Worm (Caenorhabditis elegans) whole organism, L3 larva: ENCODE measurements around the gene clec-130.

ENCODE experiments used
- ZK546.5 ChIP-seq: sonication (generic microtip); optimal IDR thresholded peaks from 2 replicates; lab custom pipeline; 2017; ENCODE audit warnings: missing biosample characterization, missing genetic modification characterization
- aly-2 ChIP-seq: fragments of 150-350 bp; optimal IDR thresholded peaks from 2 replicates; lab custom pipeline; 2014; ENCODE audit warnings: missing biosample characterization, missing genetic modification characterization
- ceh-16 ChIP-seq: sonication (generic microtip); optimal IDR thresholded peaks from 2 replicates; lab custom pipeline; 2017; ENCODE audit warnings: missing biosample characterization, missing genetic modification characterization
- ceh-28 ChIP-seq: fragments of 150-350 bp; optimal IDR thresholded peaks from 2 replicates; lab custom pipeline; 2014; ENCODE audit warnings: missing biosample characterization, missing genetic modification reagents, missing genetic modification characterization
- ceh-82 ChIP-seq: fragments of 150-350 bp; optimal IDR thresholded peaks from 2 replicates; lab custom pipeline; 2014; ENCODE audit warnings: missing biosample characterization, missing genetic modification characterization
- ceh-9 ChIP-seq: sonication (generic microtip); optimal IDR thresholded peaks from 2 replicates; lab custom pipeline; 2018; ENCODE audit warnings: missing biosample characterization, missing genetic modification characterization
- daf-12 ChIP-seq: fragments of 150-350 bp; optimal IDR thresholded peaks from 2 replicates; lab custom pipeline; 2014; ENCODE audit warnings: missing biosample characterization, missing genetic modification reagents, missing genetic modification characterization
- egl-27 ChIP-seq: sonication (generic microtip); optimal IDR thresholded peaks from 4 replicates; lab custom pipeline; 2017; ENCODE audit warnings: missing biosample characterization, missing genetic modification reagents, missing genetic modification characterization
- elt-2 ChIP-seq: sonication (generic microtip); optimal IDR thresholded peaks from 2 replicates; lab custom pipeline; 2016; ENCODE audit warnings: missing genetic modification reagents, mild to moderate bottlenecking, missing genetic modification characterization, missing compliant biosample characterization
- elt-3 ChIP-seq, 3 experiments: fragments of 150-350 bp in 1 of 3; sonication (generic microtip) in 2 of 3; optimal IDR thresholded peaks; 2 replicates in 2 of 3; 4 replicates in 1 of 3; lab custom pipeline; 2014 to 2017; ENCODE audit warnings: missing biosample characterization in 3 of 3, missing genetic modification characterization in 3 of 3
- eor-1 ChIP-seq, 2 experiments: fragments of 150-350 bp; optimal IDR thresholded peaks; 2 replicates each; lab custom pipeline; 2014 to 2018; ENCODE audit warnings: missing biosample characterization in 2 of 2, missing genetic modification characterization in 2 of 2
- fkh-2 ChIP-seq: fragments of 150-350 bp; optimal IDR thresholded peaks from 2 replicates; lab custom pipeline; 2014; ENCODE audit warnings: missing biosample characterization, missing genetic modification reagents, missing genetic modification characterization
- fos-1 ChIP-seq: fragments of 150-350 bp; optimal IDR thresholded peaks from 2 replicates; lab custom pipeline; 2014; ENCODE audit warnings: missing biosample characterization, missing genetic modification characterization
- jun-1 ChIP-seq: fragments of 150-350 bp; optimal IDR thresholded peaks from 2 replicates; lab custom pipeline; 2014; ENCODE audit warnings: missing biosample characterization, missing genetic modification reagents, missing genetic modification characterization
- lin-15B ChIP-seq: fragments of 150-350 bp; optimal IDR thresholded peaks from 2 replicates; lab custom pipeline; 2014; ENCODE audit warnings: missing biosample characterization, missing genetic modification characterization
- lin-39 ChIP-seq: fragments of 150-350 bp; optimal IDR thresholded peaks from 2 replicates; lab custom pipeline; 2018; ENCODE audit warnings: missing biosample characterization, missing genetic modification reagents, missing genetic modification characterization
- mml-1 ChIP-seq: fragments of 150-350 bp; sonication (generic microtip); optimal IDR thresholded peaks from 3 replicates; lab custom pipeline; 2014; ENCODE audit warnings: missing biosample characterization, missing genetic modification characterization
- nfya-1 ChIP-seq: sonication (generic microtip); optimal IDR thresholded peaks from 2 replicates; lab custom pipeline; 2017; ENCODE audit warnings: missing genetic modification characterization, mild to moderate bottlenecking, missing compliant biosample characterization, antibody characterized with exemption, moderate library complexity; ENCODE audit not compliant: insufficient read depth
- nhr-12 ChIP-seq: fragments of 150-350 bp; optimal IDR thresholded peaks from 2 replicates; lab custom pipeline; 2014; ENCODE audit warnings: missing biosample characterization, missing genetic modification characterization
- nhr-23 ChIP-seq: fragments of 150-350 bp; optimal IDR thresholded peaks from 2 replicates; lab custom pipeline; 2014; ENCODE audit warnings: missing biosample characterization, missing genetic modification reagents, missing genetic modification characterization
- nhr-237 ChIP-seq: fragments of 150-350 bp; optimal IDR thresholded peaks from 2 replicates; lab custom pipeline; 2014; ENCODE audit warnings: missing biosample characterization, missing genetic modification characterization
- nhr-25 ChIP-seq: sonication (generic microtip); optimal IDR thresholded peaks from 2 replicates; lab custom pipeline; 2017; ENCODE audit warnings: missing biosample characterization, missing genetic modification characterization
- nhr-28 ChIP-seq: fragments of 150-350 bp; optimal IDR thresholded peaks from 2 replicates; lab custom pipeline; 2014; ENCODE audit warnings: missing biosample characterization, missing genetic modification characterization
- nhr-43 ChIP-seq: sonication (generic microtip); optimal IDR thresholded peaks from 2 replicates; lab custom pipeline; 2016; ENCODE audit warnings: mild to moderate bottlenecking, missing genetic modification characterization, missing compliant biosample characterization; ENCODE audit not compliant: poor library complexity, severe bottlenecking
- nhr-67 ChIP-seq: fragments of 150-350 bp; optimal IDR thresholded peaks from 2 replicates; lab custom pipeline; 2014; ENCODE audit warnings: missing biosample characterization, missing genetic modification characterization
- nhr-76 ChIP-seq: fragments of 150-350 bp; sonication (generic microtip); optimal IDR thresholded peaks from 5 replicates; lab custom pipeline; 2014; ENCODE audit warnings: missing biosample characterization, missing genetic modification characterization
- nhr-77 ChIP-seq: fragments of 150-350 bp; optimal IDR thresholded peaks from 2 replicates; lab custom pipeline; 2014; ENCODE audit warnings: missing biosample characterization, missing genetic modification characterization
- sea-2 ChIP-seq: fragments of 150-350 bp; sonication (generic microtip); optimal IDR thresholded peaks from 4 replicates; lab custom pipeline; 2014; ENCODE audit warnings: missing biosample characterization, missing genetic modification reagents, missing genetic modification characterization
- skn-1 ChIP-seq: fragments of 150-350 bp; optimal IDR thresholded peaks from 2 replicates; lab custom pipeline; 2014; ENCODE audit warnings: missing biosample characterization, missing genetic modification characterization
- snpc-4 ChIP-seq: fragments of 150-350 bp; optimal IDR thresholded peaks from 2 replicates; lab custom pipeline; 2014; ENCODE audit warnings: missing biosample characterization, missing genetic modification characterization
- tbx-2 ChIP-seq: sonication (generic microtip); optimal IDR thresholded peaks from 2 replicates; lab custom pipeline; 2016; ENCODE audit warnings: mild to moderate bottlenecking, missing genetic modification characterization, missing compliant biosample characterization
- unc-39 ChIP-seq: sonication (generic microtip); optimal IDR thresholded peaks from 4 replicates; lab custom pipeline; 2017; ENCODE audit warnings: missing biosample characterization, missing genetic modification characterization
- unc-62 ChIP-seq: fragments of 150-350 bp; sonication (generic microtip); optimal IDR thresholded peaks from 4 replicates; lab custom pipeline; 2014; ENCODE audit warnings: missing biosample characterization, missing genetic modification reagents, missing genetic modification characterization
- zag-1 ChIP-seq: fragments of 150-350 bp; optimal IDR thresholded peaks from 2 replicates; lab custom pipeline; 2014; ENCODE audit warnings: missing biosample characterization, missing genetic modification characterization
- ztf-11 ChIP-seq: fragments of 150-350 bp; optimal IDR thresholded peaks from 2 replicates; lab custom pipeline; 2014; ENCODE audit warnings: missing biosample characterization, missing genetic modification characterization
- ztf-4 ChIP-seq: fragments of 150-350 bp; optimal IDR thresholded peaks from 2 replicates; lab custom pipeline; 2014; ENCODE audit warnings: missing biosample characterization, missing genetic modification characterization

The clec-130 gene

DNA sequence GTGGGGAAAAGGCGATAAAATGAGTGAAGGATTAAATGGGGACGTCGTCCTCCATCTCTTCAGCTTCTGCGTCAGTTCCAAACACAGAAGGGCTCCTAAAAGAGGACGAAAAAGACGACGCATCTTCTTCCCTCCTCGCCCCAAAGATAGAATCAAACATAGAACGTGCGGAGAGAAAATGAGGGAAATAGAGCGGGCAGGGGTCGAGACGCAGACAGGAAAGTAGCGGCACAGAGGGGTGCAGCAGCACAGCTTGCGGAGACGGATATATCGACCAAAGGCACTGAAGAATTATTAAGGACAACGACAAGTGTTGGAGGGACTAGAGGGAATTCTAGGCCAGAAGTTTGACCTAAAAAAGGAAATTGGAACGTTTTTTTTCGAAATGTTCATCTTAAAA lies 26.1 kb upstream of the clec-130 start (continued):
- TF ChIP-seq lin-39 (tag; lab: Kevin White, UChicago) (peak; percentile 71), ztf-4 (no peak), ceh-16 (no peak)
- TF ChIP-seq, all 47 proteins: peak for 7

DNA sequence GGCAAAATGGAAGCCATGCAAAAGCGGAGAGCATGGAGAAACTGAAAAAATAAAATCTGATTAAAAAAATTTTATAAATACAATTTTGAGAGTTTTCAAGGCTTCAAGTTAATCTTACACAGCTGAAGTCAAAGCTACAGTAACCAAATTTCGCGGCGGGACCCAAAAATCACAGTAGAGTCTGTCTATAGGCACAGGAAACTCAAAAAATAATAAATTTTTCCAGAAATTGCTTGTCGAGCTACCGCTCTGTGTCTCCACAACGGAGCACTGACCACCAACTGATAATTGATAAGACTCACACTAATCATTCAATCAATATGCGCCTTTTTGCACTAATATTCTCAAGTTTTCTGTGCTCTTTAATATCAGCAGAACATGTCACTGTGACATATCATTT lies 23.0 kb upstream of the clec-130 start, which contains the start of gene W10G11.19:
Gene W10G11.19, plus strand, starts transcription at position 301 of the 400 bp plus-strand sequence.
- TF ChIP-seq sea-2 (GFP tag; lab: Kevin White, UChicago) (no peak), nfya-1 (tag; lab: Kevin White, UChicago) (no peak), elt-2 (tag; lab: Kevin White, UChicago) (peak; percentile 35)

DNA sequence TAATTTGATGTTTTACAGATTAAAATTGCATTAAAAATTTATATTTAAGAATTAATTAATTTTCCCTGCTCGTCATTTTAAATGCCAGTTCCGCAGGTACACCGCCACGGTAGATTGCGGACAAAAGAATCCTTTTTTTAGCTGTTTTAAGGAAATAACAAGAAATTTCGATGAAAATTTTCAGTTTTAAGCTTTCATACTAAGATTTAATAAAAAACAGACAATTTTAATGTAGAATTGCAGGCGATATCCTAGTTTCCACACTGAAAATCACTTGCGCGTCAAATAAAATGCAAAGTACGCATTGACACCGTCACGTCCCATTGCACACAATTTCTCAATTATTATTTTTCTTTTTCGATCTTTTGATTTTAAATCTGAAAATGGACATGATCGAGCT lies 19.9 kb upstream of the clec-130 start, which contains the start of gene dnc-3:
Gene dnc-3, plus strand, starts transcription at position 272 of the 400 bp plus-strand sequence.
- peak; percentile 21 for TF ChIP-seq nhr-23 (tag; lab: Kevin White, UChicago)
- TF ChIP-seq ceh-28 = peak; percentile 29
- no peak for TF ChIP-seq nhr-43 (tag; lab: Kevin White, UChicago)
- TF ChIP-seq nfya-1 (tag; lab: Kevin White, UChicago) = peak; percentile 51
- peak; percentile 59 for TF ChIP-seq lin-15B (tag; lab: Kevin White, UChicago)
- TF ChIP-seq zag-1 = no peak
- no peak for TF ChIP-seq fos-1 (tag; lab: Kevin White, UChicago)
- TF ChIP-seq snpc-4 (tag; lab: Kevin White, UChicago) = peak; percentile 5
- TF ChIP-seq elt-3 (tag; optimal IDR thresholded peaks at IDR 0.05; lab: Kevin White, UChicago) = no peak
- TF ChIP-seq lin-39 (tag; lab: Kevin White, UChicago) = no peak
- no peak for TF ChIP-seq unc-62 (GFP tag; lab: Kevin White, UChicago)
- no peak for TF ChIP-seq nhr-28 (tag; lab: Kevin White, UChicago)
- no peak for TF ChIP-seq daf-12 (tag; lab: Kevin White, UChicago)
- TF ChIP-seq jun-1 (tag; lab: Kevin White, UChicago) = no peak
- TF ChIP-seq fkh-2 = no peak
- TF ChIP-seq nhr-76 = no peak
- TF ChIP-seq nhr-12 (tag; lab: Kevin White, UChicago) = no peak
- TF ChIP-seq nhr-237 (tag; lab: Kevin White, UChicago) = no peak
- no peak for TF ChIP-seq eor-1 (tag; optimal IDR thresholded peaks at IDR 0.05; lab: Kevin White, UChicago)
- TF ChIP-seq ZK546.5 = no peak
- no peak for TF ChIP-seq skn-1 (tag; lab: Kevin White, UChicago)
- no peak for TF ChIP-seq ztf-11 (tag; lab: Kevin White, UChicago)
- TF ChIP-seq nhr-77 (tag; lab: Kevin White, UChicago) = no peak
- no peak for TF ChIP-seq aly-2 (tag; lab: Kevin White, UChicago)
- TF ChIP-seq elt-2 (tag; lab: Kevin White, UChicago) = peak; percentile 28
- peak; percentile 53 for TF ChIP-seq tbx-2
- no peak for TF ChIP-seq sea-2 (GFP tag; lab: Kevin White, UChicago)
- TF ChIP-seq nhr-67 (tag; lab: Kevin White, UChicago) = no peak
- no peak for TF ChIP-seq ceh-82 (tag; lab: Kevin White, UChicago)
- no peak for TF ChIP-seq ztf-4

- TF ChIP-seq tbx-2 = no peak
- TF ChIP-seq nhr-67 (tag; lab: Kevin White, UChicago) = no peak
- no peak for TF ChIP-seq ceh-9 (tag; lab: Kevin White, UChicago)
- no peak for TF ChIP-seq nhr-76
- TF ChIP-seq mml-1 (tag; lab: Kevin White, UChicago) = no peak
- TF ChIP-seq sea-2 (GFP tag; lab: Kevin White, UChicago) = no peak
- no peak for TF ChIP-seq nhr-25
- TF ChIP-seq ceh-28 = no peak
Observed at ce11 chrII:3554673-3555072, 18.7 kb upstream of the clec-130 start.

DNA sequence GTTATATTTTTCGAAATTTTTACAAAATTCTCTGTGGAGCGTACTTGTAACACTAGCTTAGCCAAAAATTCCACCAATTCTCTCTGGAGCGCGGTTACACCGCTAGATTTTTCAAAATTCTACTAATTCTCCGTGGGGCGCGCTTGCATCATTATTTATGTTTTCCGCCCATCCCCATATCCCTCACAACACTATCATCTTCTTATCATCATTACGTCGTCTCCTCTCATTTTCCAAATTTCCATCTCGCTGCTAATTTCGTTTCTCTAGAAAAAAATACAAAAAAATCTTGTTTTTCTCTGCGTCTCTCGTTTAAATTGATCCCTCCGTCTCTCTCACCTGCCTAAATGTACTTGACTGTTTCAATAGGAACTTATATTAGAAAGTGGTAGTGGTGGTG lies 18.1 kb upstream of the clec-130 start:
- TF ChIP-seq nhr-43 (tag; lab: Kevin White, UChicago) (peak; percentile 12), unc-62 (GFP tag; lab: Kevin White, UChicago) (no peak), unc-39 (tag; lab: Kevin White, UChicago) (no peak), eor-1 (tag; optimal IDR thresholded peaks at IDR 0.05; lab: Kevin White, UChicago) (no peak), egl-27 (no peak), ceh-9 (tag; lab: Kevin White, UChicago) (no peak)
